Worm (Caenorhabditis elegans) whole organism, midembryonic: ENCODE data around the gene R13D11.3.
"Not testable (repeated sequence)": the region's sequence is repeated elsewhere in the genome, so short reads cannot be mapped to it uniquely, and the experiment has no call there.

Source experiments
- T22C8.4 ChIP-seq: fragments of 200-800 bp; sonication (Bioruptor generic); IDR thresholded peaks from 2 replicates; pipeline ENCODE4 v1.3.6; 2022; ENCODE audit warnings: missing genetic modification characterization, missing compliant biosample characterization
- cog-1 ChIP-seq: sonication (generic microtip); optimal IDR thresholded peaks from 2 replicates; lab custom pipeline; 2016; ENCODE audit warnings: missing genetic modification characterization, missing compliant biosample characterization
- flt-1 ChIP-seq: fragments of 200-800 bp; sonication (Bioruptor generic); IDR thresholded peaks from 2 replicates; pipeline ENCODE4 v1.3.6; 2022; ENCODE audit warnings: missing genetic modification characterization, missing compliant biosample characterization
- klf-2 ChIP-seq: fragments of 200-800 bp; sonication (Bioruptor generic); conservative IDR thresholded peaks from 2 replicates; pipeline ENCODE4 v1.3.6; 2022; ENCODE audit warnings: missing genetic modification reagents, missing genetic modification characterization, missing compliant biosample characterization
- med-1 ChIP-seq: sonication (generic microtip); optimal IDR thresholded peaks from 2 replicates; lab custom pipeline; 2017; ENCODE audit warnings: missing genetic modification characterization, mild to moderate bottlenecking, missing compliant biosample characterization, antibody characterized with exemption, missing genetic modification reagents; ENCODE audit not compliant: insufficient read depth
- ref-1 ChIP-seq: fragments of 200-800 bp; sonication (Bioruptor generic); conservative IDR thresholded peaks from 2 replicates; pipeline ENCODE4 v1.3.6; 2022; ENCODE audit warnings: missing genetic modification reagents, missing genetic modification characterization, missing compliant biosample characterization
- tab-1 ChIP-seq: fragments of 200-800 bp; sonication (Bioruptor generic); IDR thresholded peaks from 2 replicates; pipeline ENCODE4 v1.3.6; 2022; ENCODE audit warnings: missing genetic modification characterization, missing compliant biosample characterization
- ztf-23 ChIP-seq: fragments of 200-800 bp; sonication (Bioruptor generic); IDR thresholded peaks from 2 replicates; pipeline ENCODE4 v1.3.6; 2022; ENCODE audit warnings: missing genetic modification reagents, missing genetic modification characterization, missing compliant biosample characterization
- ztf-29 ChIP-seq: fragments of 200-800 bp; sonication (Bioruptor generic); IDR thresholded peaks from 2 replicates; pipeline ENCODE4 v1.3.6; 2022; ENCODE audit warnings: missing genetic modification reagents, missing genetic modification characterization, missing compliant biosample characterization

The R13D11.3 gene

DNA sequence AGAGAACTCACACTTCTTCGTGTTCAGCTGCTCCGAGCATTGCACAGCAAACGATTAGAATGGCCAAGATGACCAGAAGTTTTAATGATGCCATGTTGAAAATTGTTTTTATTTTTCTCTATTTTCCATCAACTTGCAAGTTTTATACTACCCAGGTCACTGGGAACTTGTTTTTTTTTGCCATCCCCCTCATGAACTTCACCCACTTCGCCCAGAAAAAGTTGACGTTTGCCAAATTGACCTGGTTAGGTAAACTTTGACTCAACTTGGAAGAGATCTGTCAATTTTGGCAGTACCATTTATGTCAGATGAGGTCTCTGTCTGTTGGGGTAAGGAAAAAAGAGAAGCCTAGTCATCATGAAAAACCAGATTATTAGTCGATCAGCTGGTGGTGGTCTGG, 1.7 kb upstream of the R13D11.3 start, which contains the start of gene R13D11.10:
TSS of gene R13D11.10 (minus strand) at position 101 of the 400 bp plus-strand sequence.
- TF ChIP-seq ztf-29 (GFP tag; lab: Robert Waterston, UW) (no peak), cog-1 (tag; lab: Kevin White, UChicago) (no peak), T22C8.4 (GFP tag; lab: Robert Waterston, UW) (no peak), ztf-23 (no peak), klf-2 (GFP tag; lab: Robert Waterston, UW) (no peak), med-1 (GFP tag; lab: Kevin White, UChicago) (no peak), tab-1 (no peak), ref-1 (GFP tag; lab: Robert Waterston, UW) (no peak), flt-1 (no peak)

DNA sequence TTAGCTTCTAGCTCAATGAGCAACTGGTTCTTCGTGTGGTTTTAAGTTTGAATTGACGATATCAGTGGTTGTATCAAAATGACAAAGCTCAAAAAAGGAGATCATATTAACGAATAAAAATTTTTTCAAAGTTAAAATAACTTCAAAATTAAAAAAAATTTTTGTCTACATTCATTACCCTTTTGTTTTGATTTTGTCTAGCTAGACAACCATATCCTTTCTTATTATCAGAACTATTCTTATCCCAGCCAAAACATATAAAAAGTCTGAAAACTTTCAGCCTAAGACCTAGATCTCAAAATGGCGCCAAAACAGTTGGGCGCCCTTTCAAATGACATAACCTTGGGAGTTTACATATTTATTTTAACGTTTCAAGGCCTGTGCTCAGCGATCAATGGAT, 2.4 kb downstream of the R13D11.3 start, which contains the start of gene R13D11.1:
TSS of gene R13D11.1 (plus strand) at position 301 of the 400 bp plus-strand sequence.
- TF ChIP-seq T22C8.4 (GFP tag; lab: Robert Waterston, UW) (no peak), flt-1 (no peak), ref-1 (GFP tag; lab: Robert Waterston, UW) (no peak)

DNA sequence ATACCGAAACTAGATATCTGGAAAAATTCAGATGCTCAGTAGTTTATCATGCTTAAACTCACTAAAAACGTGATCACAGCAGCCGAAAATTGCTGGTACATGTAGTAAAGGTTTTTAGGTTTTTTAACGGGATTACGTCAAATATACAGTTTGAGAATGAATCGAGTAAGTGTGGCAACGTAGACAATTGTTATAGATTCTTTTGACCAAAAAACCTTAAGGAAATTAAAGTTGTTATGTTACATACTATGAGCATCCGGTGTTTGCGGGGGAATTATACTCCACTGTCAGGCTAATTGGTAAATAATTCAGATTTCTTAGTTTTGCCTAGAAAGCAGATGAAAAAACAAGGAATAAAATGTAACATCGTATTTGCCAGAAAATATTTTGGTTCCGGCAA, 5.8 kb downstream of the R13D11.3 start, which contains the start of gene srx-32:
TSS of gene srx-32 (minus strand) at position 101 of the 400 bp plus-strand sequence.
- TF ChIP-seq klf-2 (GFP tag; lab: Robert Waterston, UW); cog-1 (tag; lab: Kevin White, UChicago); flt-1: not testable (repeated sequence)

DNA sequence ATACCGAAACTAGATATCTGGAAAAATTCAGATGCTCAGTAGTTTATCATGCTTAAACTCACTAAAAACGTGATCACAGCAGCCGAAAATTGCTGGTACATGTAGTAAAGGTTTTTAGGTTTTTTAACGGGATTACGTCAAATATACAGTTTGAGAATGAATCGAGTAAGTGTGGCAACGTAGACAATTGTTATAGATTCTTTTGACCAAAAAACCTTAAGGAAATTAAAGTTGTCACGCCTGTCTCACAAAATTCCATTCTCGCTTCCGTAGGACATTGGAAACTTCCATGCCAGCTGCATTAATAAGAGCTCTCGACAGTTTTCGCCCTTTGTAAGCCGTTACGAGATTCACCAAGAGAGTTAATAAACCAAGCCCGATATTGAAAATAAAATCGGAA, 8.1 kb downstream of the R13D11.3 start, which contains the start of gene srx-31:
TSS of gene srx-31 (minus strand) at position 101 of the 400 bp plus-strand sequence.
- not testable (repeated sequence) for TF ChIP-seq tab-1; ref-1 (GFP tag; lab: Robert Waterston, UW); flt-1

DNA sequence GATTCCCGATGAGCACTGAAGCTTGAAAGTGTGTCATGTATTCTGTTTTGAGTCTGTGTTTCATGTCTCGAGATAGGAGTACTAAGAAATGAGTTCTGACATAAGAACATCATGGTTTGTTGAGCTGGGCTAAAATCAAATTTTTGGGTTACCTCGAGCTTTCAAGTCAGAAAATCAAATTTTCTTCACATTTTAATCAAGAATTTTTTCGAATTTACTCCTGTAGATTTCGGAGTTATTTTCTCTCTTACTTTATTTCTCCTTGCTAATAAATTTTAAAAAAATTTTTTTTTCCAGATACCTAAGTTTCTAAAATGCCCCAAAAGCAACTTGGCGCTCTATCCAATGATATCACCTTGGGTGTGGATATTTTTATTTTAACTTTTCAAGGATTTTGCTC, 11.3 kb downstream of the R13D11.3 start, which contains the start of gene F41H8.2:
TSS of gene F41H8.2 (plus strand) at position 301 of the 400 bp plus-strand sequence.
- TF ChIP-seq flt-1 (no peak), tab-1 (no peak), cog-1 (tag; lab: Kevin White, UChicago) (no peak), klf-2 (GFP tag; lab: Robert Waterston, UW) (no peak), T22C8.4 (GFP tag; lab: Robert Waterston, UW) (no peak), ztf-23 (no peak), ref-1 (GFP tag; lab: Robert Waterston, UW) (no peak), med-1 (GFP tag; lab: Kevin White, UChicago) (no peak), ztf-29 (GFP tag; lab: Robert Waterston, UW) (no peak)

DNA sequence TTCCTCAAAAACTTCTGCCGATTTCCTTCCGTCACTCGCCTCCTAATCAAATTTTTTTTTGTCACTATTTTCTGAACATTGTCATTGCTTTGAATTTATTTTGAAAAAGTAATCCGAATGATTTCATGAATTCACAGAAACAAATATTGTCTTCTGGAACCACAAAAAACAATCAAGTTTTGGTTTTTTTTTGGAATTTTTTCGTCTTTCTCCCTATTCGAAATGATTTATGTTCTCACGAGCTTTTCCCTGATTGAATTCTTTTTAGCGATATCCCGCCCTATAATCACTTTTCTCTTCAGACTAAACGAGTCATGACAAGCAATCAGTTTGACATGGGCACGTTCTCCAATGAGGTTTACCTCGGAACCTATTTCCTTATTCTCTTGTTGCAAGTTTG, 18.6 kb downstream of the R13D11.3 start, which contains the start of gene F41H8.1:
TSS of gene F41H8.1 (plus strand) at position 301 of the 400 bp plus-strand sequence.
- TF ChIP-seq klf-2 (GFP tag; lab: Robert Waterston, UW) (no peak), cog-1 (tag; lab: Kevin White, UChicago) (no peak), med-1 (GFP tag; lab: Kevin White, UChicago) (no peak), ref-1 (GFP tag; lab: Robert Waterston, UW) (no peak), ztf-23 (no peak), T22C8.4 (GFP tag; lab: Robert Waterston, UW) (no peak), ztf-29 (GFP tag; lab: Robert Waterston, UW) (no peak), flt-1 (no peak), tab-1 (no peak)

DNA sequence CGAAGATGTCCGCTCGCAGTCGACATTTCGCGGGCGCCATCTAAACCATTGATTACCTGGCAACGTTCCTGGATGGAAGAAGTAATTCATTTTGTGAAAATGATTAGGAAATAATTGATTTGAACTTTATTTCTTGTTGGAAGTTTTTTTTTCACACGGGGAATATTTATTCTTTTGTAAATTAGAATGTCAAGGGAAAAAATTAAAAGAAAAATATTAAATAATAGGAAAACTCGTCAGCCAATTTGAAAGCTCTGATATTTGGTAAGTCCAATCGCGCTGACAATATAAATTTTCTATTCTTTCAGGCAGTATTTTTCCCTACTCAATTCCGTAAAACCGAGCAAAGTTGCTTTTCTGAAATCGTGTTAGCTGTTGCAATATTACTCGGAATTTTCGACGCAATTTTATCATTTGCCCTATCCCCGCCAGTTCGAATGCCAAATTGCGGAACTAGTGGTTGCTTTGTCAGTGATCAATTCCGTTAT, 24.2 kb downstream of the R13D11.3 start, which contains the start of the genes K09C6.7 and K09C6.10:
TSS of gene K09C6.7 (minus strand) at position 101 of the 488 bp plus-strand sequence.
TSS of gene K09C6.10 (plus strand) at position 438 of the 488 bp plus-strand sequence.
- TF ChIP-seq T22C8.4 (GFP tag; lab: Robert Waterston, UW); tab-1; cog-1 (tag; lab: Kevin White, UChicago): not testable (repeated sequence)

DNA sequence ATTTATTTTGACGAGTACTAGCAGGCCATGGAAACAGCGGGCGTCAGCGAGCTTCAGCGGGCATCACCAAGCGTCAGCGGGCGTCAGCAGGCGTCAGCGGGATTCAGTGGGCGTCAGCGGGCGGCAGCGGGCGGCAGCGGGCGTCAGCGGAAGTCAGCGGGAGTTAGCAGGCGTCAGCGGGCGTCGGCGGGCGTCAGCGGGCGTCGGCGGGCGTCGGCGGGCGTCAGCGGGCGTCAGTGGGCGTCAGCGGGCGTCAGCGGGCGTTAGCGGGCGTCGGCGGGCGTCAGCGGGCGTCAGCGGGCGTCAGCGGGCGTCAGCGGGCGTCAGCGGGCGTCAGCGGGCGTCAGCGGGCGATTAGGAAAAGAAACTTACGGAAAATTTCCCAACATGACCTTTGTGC, 27.8 kb downstream of the R13D11.3 start:
- TF ChIP-seq klf-2 (GFP tag; lab: Robert Waterston, UW) = no peak

DNA sequence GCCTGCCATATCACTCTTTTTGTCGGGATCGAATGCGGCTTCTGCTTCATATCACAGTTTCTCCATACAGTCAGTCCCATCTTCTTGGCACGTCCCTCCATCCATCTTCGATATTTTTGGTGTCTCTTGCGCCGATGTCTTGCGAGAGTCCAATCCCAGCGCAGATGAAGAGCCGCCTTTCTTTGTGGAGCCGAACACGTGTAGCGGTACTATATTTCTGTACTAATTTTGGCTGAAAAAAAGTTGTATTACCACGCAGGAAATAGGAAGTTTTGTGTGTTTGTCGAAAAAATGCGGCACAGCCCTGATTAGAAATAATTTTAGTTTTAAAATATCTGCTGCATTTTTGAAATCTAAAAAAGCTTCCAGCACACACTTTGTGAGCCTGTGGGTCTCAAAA, 28.3 kb downstream of the R13D11.3 start, which contains the start of gene K09C6.8:
TSS of gene K09C6.8 (minus strand) at position 101 of the 400 bp plus-strand sequence.
- TF ChIP-seq T22C8.4 (GFP tag; lab: Robert Waterston, UW); cog-1 (tag; lab: Kevin White, UChicago); ztf-29 (GFP tag; lab: Robert Waterston, UW): not testable (repeated sequence)

DNA sequence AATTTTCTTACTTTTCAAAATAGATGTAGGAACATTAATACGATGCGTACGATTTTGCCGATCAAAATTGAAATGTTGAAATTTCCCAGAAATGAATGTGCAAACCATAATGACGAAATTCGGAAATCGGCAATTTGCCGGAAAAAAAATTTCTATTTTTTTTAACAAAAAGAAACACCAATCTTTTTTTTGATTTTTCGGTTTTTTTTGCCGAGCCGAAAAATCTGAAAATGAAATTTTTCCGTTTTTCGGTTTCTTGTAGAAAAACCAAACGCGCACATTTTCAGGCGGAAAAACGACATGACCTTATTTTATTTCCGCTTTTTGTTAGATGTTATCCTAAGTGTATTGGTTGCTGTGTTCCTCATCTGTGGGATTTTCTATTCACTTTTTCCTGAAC, 32.7 kb downstream of the R13D11.3 start, which contains the start of gene srbc-13:
TSS of gene srbc-13 (plus strand) at position 301 of the 400 bp plus-strand sequence.
- no peak for TF ChIP-seq med-1 (GFP tag; lab: Kevin White, UChicago)
- TF ChIP-seq klf-2 (GFP tag; lab: Robert Waterston, UW) = no peak
- no peak for TF ChIP-seq ztf-29 (GFP tag; lab: Robert Waterston, UW)
- TF ChIP-seq flt-1 = no peak
- TF ChIP-seq T22C8.4 (GFP tag; lab: Robert Waterston, UW) = no peak
- no peak for TF ChIP-seq ztf-23
- TF ChIP-seq ref-1 (GFP tag; lab: Robert Waterston, UW) = no peak
- TF ChIP-seq cog-1 (tag; lab: Kevin White, UChicago) = no peak
- no peak for TF ChIP-seq tab-1
